Fruit fly (Drosophila melanogaster): Measurements from ENCODE around the gene apn.
A peak's percentile ranks its signal among the peaks of the same experiment; 100 is the strongest.

The apn gene

DNA sequence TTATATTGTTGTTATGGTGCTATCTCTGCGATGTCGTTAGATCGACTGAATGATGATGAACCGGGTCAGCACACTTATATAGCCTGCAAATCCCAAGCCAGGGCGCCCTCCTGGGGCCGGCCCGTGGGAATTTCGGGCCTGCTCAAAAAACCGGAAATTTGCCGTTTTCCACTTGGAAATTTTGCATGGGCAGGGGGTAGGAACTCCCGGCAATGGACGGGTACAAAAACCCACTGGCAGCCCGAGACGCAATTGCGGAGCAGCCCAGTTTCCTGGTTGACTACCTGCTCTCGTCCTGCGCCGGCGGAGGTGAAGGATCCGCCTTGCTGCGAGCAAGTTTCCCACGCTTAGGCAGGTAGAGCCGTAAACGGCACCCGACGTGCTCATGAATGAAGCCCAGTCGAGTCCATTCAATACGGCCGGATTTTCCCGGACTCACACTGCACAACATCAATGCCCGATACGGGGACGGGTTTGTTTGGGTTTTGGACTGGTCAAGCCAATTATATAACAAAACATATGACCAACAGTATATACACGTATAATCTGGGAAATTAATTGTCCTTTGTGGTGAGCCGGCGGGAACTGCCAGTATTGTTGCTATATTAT is 4.6 kb upstream of the apn start, which contains the start of gene wntD:
TSS of gene wntD (minus strand) at position 51 of the 609 bp plus-strand sequence.
- no peak for TF ChIP-seq lola (GFP tag; optimal IDR thresholded peaks at IDR 0.05)
- TF ChIP-seq GATAd (GFP tag; optimal IDR thresholded peaks at IDR 0.05) = no peak
- no peak for TF ChIP-seq brk (GFP tag; optimal IDR thresholded peaks at IDR 0.05)
- TF ChIP-seq sage (GFP tag; optimal IDR thresholded peaks at IDR 0.05) = no peak
- TF ChIP-seq rgr (GFP tag; optimal IDR thresholded peaks at IDR 0.05) = no peak
- no peak for TF ChIP-seq usp (GFP tag; optimal IDR thresholded peaks at IDR 0.05)
- TF ChIP-seq h (GFP tag; optimal IDR thresholded peaks at IDR 0.05) = no peak
- TF ChIP-seq CG9705 (GFP tag; optimal IDR thresholded peaks at IDR 0.05) = no peak
- TF ChIP-seq CG32264 (GFP tag; optimal IDR thresholded peaks at IDR 0.05) = no peak
- no peak for TF ChIP-seq Myc (optimal IDR thresholded peaks at IDR 0.05)
- TF ChIP-seq woc (GFP tag; optimal IDR thresholded peaks at IDR 0.05) = no peak
- no peak for TF ChIP-seq sv (GFP tag; optimal IDR thresholded peaks at IDR 0.05)
- no peak for TF ChIP-seq jim (GFP tag; optimal IDR thresholded peaks at IDR 0.05)
- TF ChIP-seq Dfd (GFP tag; optimal IDR thresholded peaks at IDR 0.05) = no peak

DNA sequence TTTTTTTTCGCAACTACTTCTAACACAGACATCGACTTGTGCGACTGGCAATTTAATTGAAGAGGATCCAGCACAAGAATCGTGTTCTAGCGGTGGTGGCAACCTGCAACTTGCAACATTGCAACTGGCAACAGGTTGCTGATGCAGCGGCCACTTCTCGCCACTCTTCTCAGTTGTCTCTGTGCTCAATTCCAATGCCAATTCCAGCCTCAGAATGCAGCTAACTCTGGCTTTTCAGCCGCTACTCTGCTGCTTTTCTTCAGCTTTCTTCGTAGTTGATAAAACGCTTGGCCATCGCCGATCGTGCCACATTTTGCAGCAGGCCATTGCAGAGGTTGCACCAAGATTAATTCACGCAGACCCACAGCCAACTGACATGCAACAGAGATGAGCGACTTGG is 1.7 kb upstream of the apn start, which contains the start of gene Osi22:
TSS of gene Osi22 (plus strand) at position 301 of the 400 bp plus-strand sequence.
- TF ChIP-seq Dfd (GFP tag; optimal IDR thresholded peaks at IDR 0.05) (no peak), Mio (GFP tag; optimal IDR thresholded peaks at IDR 0.05) (no peak), Abd-B (GFP tag; optimal IDR thresholded peaks at IDR 0.05) (no peak), dmrt93B (GFP tag; optimal IDR thresholded peaks at IDR 0.05) (no peak), HLH106 (tag; optimal IDR thresholded peaks at IDR 0.05) (no peak), tai (GFP tag; optimal IDR thresholded peaks at IDR 0.05) (no peak)

- TF ChIP-seq CrebA (GFP tag; optimal IDR thresholded peaks at IDR 0.05; ENCODE audit: borderline replicate concordance) = no peak
These were observed 2.5 kb downstream of the apn start, which contains the start of gene CG15888 for dm6 chr3R:13286118-13286579. Gene CG15888 (minus strand): TSS chr3R:13286529.

- TF ChIP-seq HLH106 (tag; optimal IDR thresholded peaks at IDR 0.05) (no peak), dmrt93B (GFP tag; optimal IDR thresholded peaks at IDR 0.05) (no peak), Dfd (GFP tag; optimal IDR thresholded peaks at IDR 0.05) (peak; percentile 97), Vsx2 (GFP tag; optimal IDR thresholded peaks at IDR 0.05; ENCODE audit: partially characterized antibody) (no peak)
These were observed 3.5 kb downstream of the apn start for dm6 chr3R:13285110-13285509.

dm6 chr3R:13279419-13279818 is 9.2 kb downstream of the apn start, which contains the start of gene CG8630:
Gene CG8630 (plus strand): TSS chr3R:13279721.
- TF ChIP-seq HLH106 (tag; optimal IDR thresholded peaks at IDR 0.05) (no peak), Sp1 (GFP tag; optimal IDR thresholded peaks at IDR 0.05) (no peak)

DNA sequence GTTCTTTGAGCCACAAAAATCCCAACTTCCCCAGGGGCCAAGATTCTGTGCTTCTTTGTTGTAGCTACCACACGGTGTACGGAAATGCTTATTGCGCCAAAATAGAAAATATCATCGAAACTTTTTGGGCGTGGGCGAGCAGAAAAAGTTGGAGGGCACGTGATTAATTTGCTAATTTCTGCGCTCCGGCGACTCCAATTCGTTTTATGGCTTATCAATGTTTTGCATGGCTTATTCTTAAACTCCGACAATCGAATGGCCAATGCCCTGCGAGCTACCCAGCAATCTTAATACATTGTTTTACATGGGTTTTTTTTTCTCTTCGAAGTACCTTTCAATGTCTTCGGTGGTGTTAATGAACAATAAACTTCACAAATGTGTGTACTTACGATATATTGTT is 13.1 kb downstream of the apn start:
- TF ChIP-seq dsf (GFP tag; optimal IDR thresholded peaks at IDR 0.05; ENCODE audit: borderline replicate concordance) (no peak), ey (GFP tag; optimal IDR thresholded peaks at IDR 0.05) (no peak), Hr83 (GFP tag; optimal IDR thresholded peaks at IDR 0.05; ENCODE audit: poor library complexity, severe bottlenecking) (no peak), pan (optimal IDR thresholded peaks at IDR 0.05) (no peak), HLH106 (tag; optimal IDR thresholded peaks at IDR 0.05) (no peak), N (GFP tag; optimal IDR thresholded peaks at IDR 0.05) (no peak)

- TF ChIP-seq h (GFP tag; optimal IDR thresholded peaks at IDR 0.05) (no peak), Dif (GFP tag; optimal IDR thresholded peaks at IDR 0.05; ENCODE audit: partially characterized antibody) (no peak), pan (optimal IDR thresholded peaks at IDR 0.05) (no peak), brk (GFP tag; optimal IDR thresholded peaks at IDR 0.05) (no peak), N (GFP tag; optimal IDR thresholded peaks at IDR 0.05) (no peak), dmrt93B (GFP tag; optimal IDR thresholded peaks at IDR 0.05) (no peak), Abd-B (GFP tag; optimal IDR thresholded peaks at IDR 0.05) (no peak), dsf (GFP tag; optimal IDR thresholded peaks at IDR 0.05; ENCODE audit: borderline replicate concordance) (no peak), br (GFP tag; optimal IDR thresholded peaks at IDR 0.05) (no peak), foxo (GFP tag; optimal IDR thresholded peaks at IDR 0.05) (no peak)
These were observed 14.3 kb downstream of the apn start for dm6 chr3R:13274257-13274796.
